Worm (Caenorhabditis elegans) whole organism, L4 larva: Measurements from ENCODE around the gene H14N18.4.

ENCODE experiments used
- F10B5.3 ChIP-seq: sonication (generic microtip); optimal IDR thresholded peaks from 2 replicates; lab custom pipeline; 2016; ENCODE audit warnings: mild to moderate bottlenecking, missing genetic modification characterization, missing compliant biosample characterization
- F37D6.2 ChIP-seq: sonication (generic microtip); optimal IDR thresholded peaks from 2 replicates; lab custom pipeline; 2016; ENCODE audit warnings: mild to moderate bottlenecking, missing genetic modification characterization, missing compliant biosample characterization
- F44E2.7 ChIP-seq: fragments of 200-800 bp; sonication (Bioruptor generic); IDR thresholded peaks from 2 replicates; pipeline ENCODE4 v2.1.2; 2022; ENCODE audit warnings: missing genetic modification characterization, missing compliant biosample characterization
- F49E8.2 ChIP-seq: sonication (generic microtip); optimal IDR thresholded peaks from 2 replicates; lab custom pipeline; 2016; ENCODE audit warnings: missing compliant biosample characterization, mild to moderate bottlenecking, missing genetic modification characterization, borderline replicate concordance
- Y105C5A.15 ChIP-seq: fragments of 200-800 bp; sonication (Bioruptor generic); IDR thresholded peaks from 2 replicates; pipeline ENCODE4 v1.3.6; 2022; ENCODE audit warnings: missing genetic modification characterization, missing compliant biosample characterization
- Y48G9A.11 ChIP-seq: fragments of 200-800 bp; sonication (Bioruptor generic); IDR thresholded peaks from 2 replicates; pipeline ENCODE4 v1.3.6; 2022; ENCODE audit warnings: missing genetic modification reagents, missing genetic modification characterization, missing compliant biosample characterization
- Y5F2A.4 ChIP-seq: fragments of 200-800 bp; sonication (Bioruptor generic); optimal IDR thresholded peaks from 2 replicates; lab custom pipeline; 2018; ENCODE audit warnings: mild to moderate bottlenecking, missing genetic modification characterization, missing compliant biosample characterization
- aha-1 ChIP-seq: fragments of 150-350 bp; peaks from one replicate; lab custom pipeline; 2014; ENCODE audit warnings: missing biosample characterization, missing genetic modification characterization
- ama-1 ChIP-seq: fragments of 150-350 bp; optimal IDR thresholded peaks from 2 replicates; lab custom pipeline; 2014; ENCODE audit warnings: inconsistent platforms, mixed read lengths
- ceh-82 ChIP-seq: sonication (generic microtip); optimal IDR thresholded peaks from 2 replicates; lab custom pipeline; 2017; ENCODE audit warnings: missing biosample characterization, missing genetic modification characterization
- ces-1 ChIP-seq: fragments of 150-350 bp; sonication (generic microtip); optimal IDR thresholded peaks from 4 replicates; lab custom pipeline; 2014; ENCODE audit warnings: missing biosample characterization, missing genetic modification reagents, missing genetic modification characterization
- daf-16 ChIP-seq, 3 experiments: sonication (generic microtip); optimal IDR thresholded peaks; 2 replicates each; lab custom pipeline; 2016 to 2017; ENCODE audit warnings: missing genetic modification characterization in 3 of 3, missing genetic modification reagents in 3 of 3, mild to moderate bottlenecking in 2 of 3, missing compliant biosample characterization in 2 of 3, missing biosample characterization in 1 of 3, moderate library complexity in 1 of 3
- daf-8 ChIP-seq: fragments of 200-800 bp; sonication (Bioruptor generic); IDR thresholded peaks from 2 replicates; pipeline ENCODE4 v1.3.6; 2022; ENCODE audit warnings: missing genetic modification characterization, missing compliant biosample characterization
- dmd-6 ChIP-seq: fragments of 200-800 bp; sonication (Bioruptor generic); IDR thresholded peaks from 2 replicates; pipeline ENCODE4 v1.3.6; 2022; ENCODE audit warnings: missing genetic modification reagents, missing genetic modification characterization, missing compliant biosample characterization
- dve-1 ChIP-seq: sonication (generic microtip); optimal IDR thresholded peaks from 2 replicates; lab custom pipeline; 2017; ENCODE audit warnings: antibody characterized with exemption, mild to moderate bottlenecking, missing genetic modification characterization, missing compliant biosample characterization; ENCODE audit not compliant: insufficient read depth
- hif-1 ChIP-seq, 2 experiments: sonication (generic microtip); optimal IDR thresholded peaks; 2 replicates each; lab custom pipeline; 2016 to 2017; ENCODE audit warnings: missing compliant biosample characterization in 2 of 2, missing genetic modification characterization in 2 of 2, missing genetic modification reagents in 2 of 2, missing genotype in 2 of 2, mild to moderate bottlenecking in 1 of 2
- hlh-11 ChIP-seq: fragments of 200-800 bp; sonication (Bioruptor generic); optimal IDR thresholded peaks from 2 replicates; lab custom pipeline; 2018; ENCODE audit warnings: mild to moderate bottlenecking, missing genetic modification characterization, missing compliant biosample characterization
- hlh-30 ChIP-seq: sonication (generic microtip); optimal IDR thresholded peaks from 2 replicates; lab custom pipeline; 2017; ENCODE audit warnings: antibody characterized with exemption, mild to moderate bottlenecking, missing genetic modification characterization, missing compliant biosample characterization; ENCODE audit not compliant: insufficient read depth
- lim-7 ChIP-seq: fragments of 200-800 bp; sonication (Bioruptor generic); IDR thresholded peaks from 2 replicates; pipeline ENCODE4 v1.3.6; 2022; ENCODE audit warnings: missing genetic modification characterization, missing compliant biosample characterization
- lin-1 ChIP-seq: fragments of 200-800 bp; sonication (Bioruptor generic); IDR thresholded peaks from 2 replicates; pipeline ENCODE4 v1.3.6; 2022; ENCODE audit warnings: missing genetic modification reagents, missing genetic modification characterization, missing compliant biosample characterization
- lin-38 ChIP-seq: fragments of 200-800 bp; sonication (Bioruptor generic); IDR thresholded peaks from 2 replicates; pipeline ENCODE4 v1.3.6; 2022; ENCODE audit warnings: missing genetic modification reagents, missing genetic modification characterization, missing compliant biosample characterization
- madf-5 ChIP-seq, 2 experiments: fragments of 200-800 bp; sonication (Bioruptor generic); IDR thresholded peaks; 2 replicates each; pipeline ENCODE4 v1.3.6; 2022; ENCODE audit warnings: missing compliant biosample characterization in 2 of 2, missing genetic modification characterization in 2 of 2
- madf-9 ChIP-seq: fragments of 200-800 bp; sonication (Bioruptor generic); conservative IDR thresholded peaks from 2 replicates; pipeline ENCODE4 v1.3.6; 2022; ENCODE audit warnings: missing genetic modification reagents, missing genetic modification characterization, missing compliant biosample characterization
- mdt-29 ChIP-seq: fragments of 200-800 bp; sonication (Bioruptor generic); IDR thresholded peaks from 2 replicates; pipeline ENCODE4 v1.3.6; 2022; ENCODE audit warnings: missing genetic modification reagents, missing genetic modification characterization, missing compliant biosample characterization
- mes-2 ChIP-seq: sonication (generic microtip); optimal IDR thresholded peaks from 2 replicates; lab custom pipeline; 2016; ENCODE audit warnings: missing genotype, mild to moderate bottlenecking, missing genetic modification characterization, missing compliant biosample characterization; ENCODE audit not compliant: poor library complexity, severe bottlenecking
- nhr-102 ChIP-seq: sonication (generic microtip); optimal IDR thresholded peaks from 2 replicates; lab custom pipeline; 2016; ENCODE audit warnings: mild to moderate bottlenecking, missing genetic modification characterization, moderate library complexity, missing compliant biosample characterization
- nhr-28 ChIP-seq: fragments of 150-350 bp; optimal IDR thresholded peaks from 2 replicates; lab custom pipeline; 2014; ENCODE audit warnings: missing biosample characterization, missing genetic modification characterization
- nhr-48 ChIP-seq: sonication (generic microtip); optimal IDR thresholded peaks from 2 replicates; lab custom pipeline; 2016; ENCODE audit warnings: mild to moderate bottlenecking, missing genetic modification characterization, missing compliant biosample characterization
- nhr-6 ChIP-seq: fragments of 150-350 bp; optimal IDR thresholded peaks from 2 replicates; lab custom pipeline; 2014; ENCODE audit warnings: missing biosample characterization, missing genetic modification characterization
- nhr-77 ChIP-seq: fragments of 150-350 bp; optimal IDR thresholded peaks from 2 replicates; lab custom pipeline; 2014; ENCODE audit warnings: missing biosample characterization, missing genetic modification characterization
- php-3 ChIP-seq: fragments of 200-800 bp; sonication (Bioruptor generic); IDR thresholded peaks from 2 replicates; pipeline ENCODE4 v1.3.6; 2022; ENCODE audit warnings: missing genetic modification reagents, missing genetic modification characterization, missing compliant biosample characterization
- spr-1 ChIP-seq: sonication (generic microtip); optimal IDR thresholded peaks from 2 replicates; lab custom pipeline; 2016; ENCODE audit warnings: mild to moderate bottlenecking, missing genetic modification characterization, missing compliant biosample characterization
- spr-3 ChIP-seq: fragments of 200-800 bp; sonication (Bioruptor generic); optimal IDR thresholded peaks from 2 replicates; lab custom pipeline; 2018; ENCODE audit warnings: mild to moderate bottlenecking, missing genetic modification characterization, missing compliant biosample characterization
- tag-97 ChIP-seq: fragments of 200-800 bp; sonication (Bioruptor generic); IDR thresholded peaks from 2 replicates; pipeline ENCODE4 v1.3.6; 2022; ENCODE audit warnings: missing genetic modification characterization, missing compliant biosample characterization
- unc-130 ChIP-seq: sonication (generic microtip); optimal IDR thresholded peaks from 2 replicates; lab custom pipeline; 2016; ENCODE audit warnings: missing genetic modification reagents, missing genetic modification characterization, missing compliant biosample characterization
- unc-62 ChIP-seq, 3 experiments: fragments of 150-350 bp in 1 of 3; sonication (generic microtip); optimal IDR thresholded peaks in 2 of 3; peaks in 1 of 3; 1 replicate in 1 of 3; 2 replicates in 2 of 3; lab custom pipeline; 2014 to 2017; ENCODE audit warnings: missing biosample characterization in 3 of 3, missing genetic modification characterization in 3 of 3, missing genetic modification reagents in 3 of 3, missing genotype in 1 of 3
- vab-7 ChIP-seq: fragments of 200-800 bp; sonication (Bioruptor generic); IDR thresholded peaks from 2 replicates; pipeline ENCODE4 v1.3.6; 2022; ENCODE audit warnings: missing genetic modification reagents, missing genetic modification characterization, missing compliant biosample characterization

H14N18.4 gene

ce11 chrV:8935104-8935503 is 6.3 kb upstream of the H14N18.4 start (continued):
- TF ChIP-seq Y5F2A.4 (GFP tag; lab: Kevin White, UChicago) (no peak), lin-38 (GFP tag; lab: Robert Waterston, UW) (0 out of 2 replicates have a peak, but pooled peaks have one; percentile 4), unc-62 (GFP tag; optimal IDR thresholded peaks at IDR 0.05 in 1 of 2; lab: Kevin White, UChicago) (peak in 1 of 2 experiments; percentile 75), unc-62 (tag; optimal IDR thresholded peaks at IDR 0.05; lab: Kevin White, UChicago) (no peak), spr-1 (tag; lab: Kevin White, UChicago) (no peak)

ce11 chrV:8934264-8934663 is 5.5 kb upstream of the H14N18.4 start:
- TF ChIP-seq Y105C5A.15 (GFP tag; lab: Robert Waterston, UW): no peak
- no peak for TF ChIP-seq daf-16 (GFP tag; optimal IDR thresholded peaks at IDR 0.05; lab: Kevin White, UChicago)
- peak; percentile 35 for TF ChIP-seq daf-16 (tag; optimal IDR thresholded peaks at IDR 0.05; lab: Kevin White, UChicago)
- TF ChIP-seq hlh-30 (tag; lab: Kevin White, UChicago): peak; percentile 47

ce11 chrV:8932318-8932717 is 3.5 kb upstream of the H14N18.4 start, which contains the start of gene H14N18.2:
H14N18.2 (plus strand) TSS chrV:8932618.
- TF ChIP-seq mdt-29 (GFP tag; lab: Robert Waterston, UW) (no peak), vab-7 (GFP tag; lab: Robert Waterston, UW) (no peak), mes-2 (tag; lab: Kevin White, UChicago) (no peak), spr-3 (no peak), F49E8.2 (no peak), F10B5.3 (tag; lab: Kevin White, UChicago) (no peak), madf-9 (GFP tag; lab: Robert Waterston, UW) (no peak), lim-7 (GFP tag; lab: Robert Waterston, UW) (no peak), aha-1 (tag; lab: Kevin White, UChicago) (no peak), lin-1 (GFP tag; lab: Robert Waterston, UW) (no peak), ces-1 (GFP tag; lab: Kevin White, UChicago) (no peak), nhr-77 (tag; lab: Kevin White, UChicago) (no peak), unc-130 (GFP tag; lab: Kevin White, UChicago) (no peak)

- TF ChIP-seq Y48G9A.11 (GFP tag; lab: Robert Waterston, UW) (no peak), madf-5 (GFP tag; IDR thresholded peaks at IDR 0.05; lab: Robert Waterston, UW) (no peak), tag-97 (GFP tag; lab: Robert Waterston, UW) (no peak), ceh-82 (no peak), unc-62 (GFP tag; optimal IDR thresholded peaks at IDR 0.05 in 1 of 2; lab: Kevin White, UChicago) (peak in 1 of 2 experiments; percentile 92), unc-62 (tag; optimal IDR thresholded peaks at IDR 0.05; lab: Kevin White, UChicago) (no peak)
Measured at ce11 chrV:8927715-8928114, 1.1 kb downstream of the H14N18.4 start.

ce11 chrV:8922781-8923180 is 6.0 kb downstream of the H14N18.4 start, which contains the start of gene ttr-47:
ttr-47 (plus strand) TSS chrV:8923088.
- peak; percentile 50 for TF ChIP-seq nhr-102 (tag; lab: Kevin White, UChicago)
- TF ChIP-seq unc-62 (GFP tag; optimal IDR thresholded peaks at IDR 0.05 in 1 of 2; lab: Kevin White, UChicago): peak in 1 of 2 experiments; percentile 89
- TF ChIP-seq unc-62 (tag; optimal IDR thresholded peaks at IDR 0.05; lab: Kevin White, UChicago): no peak
- TF ChIP-seq nhr-28 (tag; lab: Kevin White, UChicago): peak; percentile 35
- peak; percentile 72 for TF ChIP-seq dve-1 (tag; lab: Kevin White, UChicago)
- TF ChIP-seq hlh-11 (tag; lab: Kevin White, UChicago): peak; percentile 72
- no peak for TF ChIP-seq nhr-6 (tag; lab: Kevin White, UChicago)
- TF ChIP-seq dmd-6 (GFP tag; lab: Robert Waterston, UW): peak; percentile 16; the same call in 1 of the 2 replicates
- peak in 1 of 2 experiments; percentile 93 for TF ChIP-seq daf-16 (GFP tag; optimal IDR thresholded peaks at IDR 0.05; lab: Kevin White, UChicago)
- TF ChIP-seq daf-16 (tag; optimal IDR thresholded peaks at IDR 0.05; lab: Kevin White, UChicago): peak; percentile 99
- TF ChIP-seq lim-7 (GFP tag; lab: Robert Waterston, UW): no peak
- TF ChIP-seq nhr-48 (tag; lab: Kevin White, UChicago): peak; percentile 13
- TF ChIP-seq ceh-82: no peak
- no peak for TF ChIP-seq daf-8 (GFP tag; lab: Robert Waterston, UW)
- TF ChIP-seq ama-1 (lab: Kevin White, UChicago): no peak
- TF ChIP-seq mdt-29 (GFP tag; lab: Robert Waterston, UW): no peak
- TF ChIP-seq hif-1 (tag; optimal IDR thresholded peaks at IDR 0.05; lab: Kevin White, UChicago): peak in 1 of 2 experiments; percentile 16
- peak; percentile 78 for TF ChIP-seq php-3 (GFP tag; lab: Robert Waterston, UW)
- no peak for TF ChIP-seq F44E2.7 (GFP tag; lab: Robert Waterston, UW)
- TF ChIP-seq F37D6.2 (tag; lab: Kevin White, UChicago): no peak
